Worm (Caenorhabditis elegans) whole organism, L4 larva: ENCODE results near the gene F22F7.3.

ENCODE experiments used
- aly-2 ChIP-seq: sonication (generic microtip); optimal IDR thresholded peaks from 2 replicates; lab custom pipeline; 2018; ENCODE audit warnings: missing biosample characterization, missing genetic modification characterization
- ama-1 ChIP-seq: fragments of 150-350 bp; optimal IDR thresholded peaks from 2 replicates; lab custom pipeline; 2014; ENCODE audit warnings: inconsistent platforms, mixed read lengths
- ces-1 ChIP-seq: fragments of 150-350 bp; sonication (generic microtip); optimal IDR thresholded peaks from 4 replicates; lab custom pipeline; 2014; ENCODE audit warnings: missing biosample characterization, missing genetic modification reagents, missing genetic modification characterization
- daf-12 ChIP-seq: fragments of 150-350 bp; optimal IDR thresholded peaks from 2 replicates; lab custom pipeline; 2014; ENCODE audit warnings: missing biosample characterization, missing genetic modification reagents, missing genetic modification characterization
- fos-1 ChIP-seq: fragments of 150-350 bp; optimal IDR thresholded peaks from 2 replicates; lab custom pipeline; 2014; ENCODE audit warnings: missing biosample characterization, missing genetic modification characterization
- lir-3 ChIP-seq: sonication (generic microtip); optimal IDR thresholded peaks from 2 replicates; lab custom pipeline; 2016; ENCODE audit warnings: mild to moderate bottlenecking, missing genetic modification characterization, missing compliant biosample characterization
- madf-9 ChIP-seq: fragments of 200-800 bp; sonication (Bioruptor generic); conservative IDR thresholded peaks from 2 replicates; pipeline ENCODE4 v1.3.6; 2022; ENCODE audit warnings: missing genetic modification reagents, missing genetic modification characterization, missing compliant biosample characterization
- nhr-76 ChIP-seq: fragments of 150-350 bp; optimal IDR thresholded peaks from 2 replicates; lab custom pipeline; 2014; ENCODE audit warnings: missing biosample characterization, missing genetic modification characterization
- set-16 ChIP-seq: fragments of 200-800 bp; sonication (Bioruptor generic); IDR thresholded peaks from 2 replicates; pipeline ENCODE4 v1.3.6; 2022; ENCODE audit warnings: missing genetic modification reagents, missing genetic modification characterization, missing compliant biosample characterization
- unc-39 ChIP-seq: sonication (generic microtip); optimal IDR thresholded peaks from 2 replicates; lab custom pipeline; 2017; ENCODE audit warnings: missing biosample characterization, missing genetic modification characterization
- unc-62 ChIP-seq, 3 experiments: fragments of 150-350 bp in 1 of 3; sonication (generic microtip); optimal IDR thresholded peaks in 2 of 3; peaks in 1 of 3; 1 replicate in 1 of 3; 2 replicates in 2 of 3; lab custom pipeline; 2014 to 2017; ENCODE audit warnings: missing biosample characterization in 3 of 3, missing genetic modification characterization in 3 of 3, missing genetic modification reagents in 3 of 3, missing genotype in 1 of 3

DNA sequence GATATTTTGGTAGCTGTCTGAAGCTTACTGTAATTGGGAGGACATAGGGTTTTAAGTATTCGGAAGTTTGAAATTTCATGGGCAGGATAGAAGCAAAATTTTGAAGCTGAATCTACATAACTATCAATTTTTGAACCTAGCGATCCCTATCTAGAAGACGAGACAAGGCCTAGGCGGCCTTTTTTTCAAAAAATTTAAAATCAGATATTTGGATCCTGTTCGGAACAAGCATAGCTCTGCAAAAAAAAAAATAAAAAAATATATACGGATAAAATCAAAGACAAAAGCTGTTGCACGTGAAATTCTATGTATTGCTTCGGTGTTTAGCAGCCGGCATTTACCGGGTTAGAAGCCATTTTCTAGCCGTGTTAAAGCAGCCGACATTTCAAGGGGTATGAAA, 15.3 kb upstream of the F22F7.3 start, which contains the start of gene F36F12.2:
- TF ChIP-seq lir-3 (no peak), set-16 (GFP tag; lab: Robert Waterston, UW) (no peak), madf-9 (no peak), aly-2 (no peak), daf-12 (tag; lab: Kevin White, UChicago) (no peak), fos-1 (no peak), nhr-76 (tag; lab: Kevin White, UChicago) (no peak), ces-1 (GFP tag; lab: Kevin White, UChicago) (no peak), ama-1 (lab: Kevin White, UChicago) (no peak), unc-62 (GFP tag; optimal IDR thresholded peaks at IDR 0.05 in 1 of 2; lab: Kevin White, UChicago) (no peak), unc-62 (tag; optimal IDR thresholded peaks at IDR 0.05; lab: Kevin White, UChicago) (no peak), unc-39 (tag; lab: Kevin White, UChicago) (no peak)
